Worm (Caenorhabditis elegans): ENCODE data around the gene Y67A10A.2.

Y67A10A.2 gene

DNA sequence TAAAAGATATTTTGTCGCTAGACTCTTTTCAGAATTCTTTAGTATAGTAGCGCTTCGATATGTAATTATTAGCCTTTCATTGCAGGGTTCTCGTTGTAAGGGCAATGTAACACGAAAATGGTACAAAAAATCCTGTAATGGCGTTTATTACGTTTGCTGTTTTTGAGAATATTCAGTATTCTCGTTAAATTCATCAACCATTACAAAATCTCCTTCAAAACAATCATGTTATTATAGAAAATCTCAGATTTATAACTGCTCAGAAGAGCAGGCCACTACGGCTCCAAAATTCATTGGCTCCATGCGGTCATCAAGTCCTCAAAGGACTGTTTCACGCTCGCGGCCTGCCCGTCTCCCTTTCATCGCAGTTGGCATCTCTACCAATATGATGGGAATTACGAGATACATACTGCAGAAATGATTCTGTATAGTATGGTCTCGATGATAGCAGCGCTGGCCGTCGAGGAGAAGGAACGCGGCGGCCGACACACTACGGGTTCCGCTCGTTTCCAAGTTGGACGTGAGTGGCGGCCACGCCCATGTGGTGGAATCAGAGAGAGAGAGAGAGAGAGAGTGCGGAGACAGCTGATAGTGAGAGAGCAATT lies 11.1 kb upstream of the Y67A10A.2 start:
- TF ChIP-seq pes-1 (GFP tag; IDR thresholded peaks at IDR 0.05) = no peak; the same call in 1 of the 2 replicates
- TF ChIP-seq hmg-4 (GFP tag; optimal IDR thresholded peaks at IDR 0.05) = peak; percentile 66
- TF ChIP-seq F13C5.2 (tag; optimal IDR thresholded peaks at IDR 0.05) = no peak

DNA sequence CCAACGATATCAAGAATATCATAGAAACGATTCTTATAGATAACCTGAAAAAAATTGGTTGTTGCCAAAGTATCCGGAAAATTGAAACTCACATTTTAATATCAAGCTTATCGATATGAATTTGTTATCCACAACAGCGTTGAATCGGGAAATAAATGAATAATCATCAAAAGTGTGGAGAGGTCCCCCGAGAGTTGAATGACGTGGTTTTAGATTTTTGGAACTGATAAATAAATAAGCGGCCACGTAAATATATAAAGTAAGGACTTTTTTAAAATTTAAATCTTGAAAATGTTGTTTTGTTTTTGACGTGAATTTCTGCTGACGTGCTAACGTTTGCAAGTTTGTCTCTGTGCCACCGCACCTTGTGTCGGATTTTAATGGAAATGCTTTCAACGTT lies 3.5 kb upstream of the Y67A10A.2 start, which contains the start of gene Y67A10A.3:
Gene Y67A10A.3, minus strand, starts transcription at position 101 of the 400 bp plus-strand sequence.
- TF ChIP-seq pes-1 (GFP tag; IDR thresholded peaks at IDR 0.05) = no peak
- TF ChIP-seq B0310.2 (tag; optimal IDR thresholded peaks at IDR 0.05) = no peak
- no peak for TF ChIP-seq aly-1 (tag; optimal IDR thresholded peaks at IDR 0.05)
- no peak for TF ChIP-seq ama-1 (optimal IDR thresholded peaks at IDR 0.05)
- no peak for TF ChIP-seq hmbx-1 (tag; optimal IDR thresholded peaks at IDR 0.05)
- TF ChIP-seq ceh-13 (GFP tag; optimal IDR thresholded peaks at IDR 0.05) = no peak
- TF ChIP-seq F13C5.2 (tag; optimal IDR thresholded peaks at IDR 0.05) = no peak
- no peak for TF ChIP-seq hmg-4 (GFP tag; optimal IDR thresholded peaks at IDR 0.05)
- no peak for TF ChIP-seq hnd-1 (tag; optimal IDR thresholded peaks at IDR 0.05)
- TF ChIP-seq flt-1 (GFP tag; IDR thresholded peaks at IDR 0.05) = no peak
- TF ChIP-seq tbx-11 (GFP tag; IDR thresholded peaks at IDR 0.05) = no peak
- TF ChIP-seq sea-1 (GFP tag; conservative IDR thresholded peaks at IDR 0.05) = no peak
- TF ChIP-seq tbx-37 (GFP tag; conservative IDR thresholded peaks at IDR 0.05) = no peak
- TF ChIP-seq scrt-1 (GFP tag; IDR thresholded peaks at IDR 0.05) = no peak
- TF ChIP-seq tra-4 (tag; optimal IDR thresholded peaks at IDR 0.05) = no peak
- TF ChIP-seq ceh-36 (tag; optimal IDR thresholded peaks at IDR 0.05) = no peak
- TF ChIP-seq ets-7 (tag; optimal IDR thresholded peaks at IDR 0.05) = no peak

DNA sequence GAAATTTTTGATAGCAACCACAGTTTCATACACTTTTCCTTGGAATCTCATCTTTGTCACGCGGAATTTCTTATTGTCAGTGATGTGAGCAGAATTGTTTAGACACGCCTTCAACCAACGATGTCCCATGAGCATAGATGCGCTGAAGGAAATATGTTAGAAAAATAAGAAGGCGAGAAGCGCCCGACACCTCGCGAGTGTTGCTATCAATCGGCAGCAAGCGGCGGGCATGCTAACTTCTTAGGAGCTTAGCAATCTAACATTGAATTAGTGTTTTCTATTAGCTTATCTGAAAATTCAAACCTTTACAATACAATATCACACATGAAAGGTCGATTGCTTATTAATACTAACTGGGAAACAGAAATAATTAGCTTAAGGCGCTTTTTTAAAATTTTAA lies 2.1 kb upstream of the Y67A10A.2 start:
- TF ChIP-seq aly-1 (tag; optimal IDR thresholded peaks at IDR 0.05) (no peak), hmg-4 (GFP tag; optimal IDR thresholded peaks at IDR 0.05) (no peak), tbx-11 (GFP tag; IDR thresholded peaks at IDR 0.05) (no peak), tbx-37 (GFP tag; conservative IDR thresholded peaks at IDR 0.05) (no peak), ets-7 (tag; optimal IDR thresholded peaks at IDR 0.05) (no peak), pes-1 (GFP tag; IDR thresholded peaks at IDR 0.05) (no peak), scrt-1 (GFP tag; IDR thresholded peaks at IDR 0.05) (no peak), ceh-13 (GFP tag; optimal IDR thresholded peaks at IDR 0.05) (no peak)

DNA sequence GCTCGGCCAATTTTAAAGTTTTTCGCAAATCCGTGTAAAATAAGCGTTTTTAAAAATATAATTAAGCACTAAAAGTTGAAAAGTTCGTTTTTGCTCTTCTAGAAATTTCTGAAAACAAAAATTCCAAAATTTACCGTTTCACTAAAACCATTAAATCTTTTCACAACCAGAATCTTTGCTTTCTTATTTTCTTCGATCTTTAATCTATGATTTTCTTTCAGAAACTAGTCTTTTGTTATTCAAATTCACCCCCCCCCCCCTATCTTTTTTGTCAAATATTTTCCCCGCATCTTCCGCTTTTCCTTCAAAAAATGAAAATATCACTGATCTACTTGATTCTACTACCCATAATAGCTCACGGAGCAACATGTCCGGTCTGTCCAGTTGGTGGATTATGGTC lies 1.8 kb downstream of the Y67A10A.2 start, which contains the start of gene Y67A10A.11:
Gene Y67A10A.11, plus strand, starts transcription at position 301 of the 400 bp plus-strand sequence.
- no peak for TF ChIP-seq ceh-36 (tag; optimal IDR thresholded peaks at IDR 0.05)
- TF ChIP-seq scrt-1 (GFP tag; IDR thresholded peaks at IDR 0.05) = no peak
- no peak for TF ChIP-seq hmg-4 (GFP tag; optimal IDR thresholded peaks at IDR 0.05)
- no peak for TF ChIP-seq tbx-37 (GFP tag; conservative IDR thresholded peaks at IDR 0.05)
- no peak for TF ChIP-seq B0310.2 (tag; optimal IDR thresholded peaks at IDR 0.05)
- TF ChIP-seq ama-1 (optimal IDR thresholded peaks at IDR 0.05) = no peak
- TF ChIP-seq tra-4 (tag; optimal IDR thresholded peaks at IDR 0.05) = no peak
- no peak for TF ChIP-seq hmbx-1 (tag; optimal IDR thresholded peaks at IDR 0.05)
- no peak for TF ChIP-seq hnd-1 (tag; optimal IDR thresholded peaks at IDR 0.05)
- TF ChIP-seq tbx-11 (GFP tag; IDR thresholded peaks at IDR 0.05) = no peak
- no peak for TF ChIP-seq flt-1 (GFP tag; IDR thresholded peaks at IDR 0.05)
- TF ChIP-seq sea-1 (GFP tag; conservative IDR thresholded peaks at IDR 0.05) = no peak
- no peak for TF ChIP-seq ets-7 (tag; optimal IDR thresholded peaks at IDR 0.05)
- no peak for TF ChIP-seq aly-1 (tag; optimal IDR thresholded peaks at IDR 0.05)
- TF ChIP-seq F13C5.2 (tag; optimal IDR thresholded peaks at IDR 0.05) = no peak
- no peak for TF ChIP-seq ceh-13 (GFP tag; optimal IDR thresholded peaks at IDR 0.05)
- no peak for TF ChIP-seq pes-1 (GFP tag; IDR thresholded peaks at IDR 0.05)

DNA sequence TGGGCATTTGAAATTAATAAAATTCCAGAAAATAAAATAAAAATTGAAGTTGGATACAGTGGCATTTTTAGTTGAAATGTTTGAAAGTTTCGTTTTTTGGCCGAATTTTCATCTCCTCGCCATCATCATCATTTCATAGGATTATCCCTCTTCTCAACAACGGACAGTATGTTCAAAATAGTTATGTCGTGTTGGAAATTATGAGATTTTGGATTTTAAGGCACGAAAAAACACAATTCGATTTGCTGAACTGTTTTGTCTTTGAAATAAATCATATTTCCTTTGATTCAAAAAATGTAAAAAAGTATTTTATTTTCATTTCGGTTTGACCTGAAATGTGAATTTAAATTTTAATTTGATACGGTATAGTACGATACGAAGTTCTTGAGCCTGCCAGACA lies 5.9 kb downstream of the Y67A10A.2 start, which contains the start of gene srlf-28:
Gene srlf-28, minus strand, starts transcription at position 101 of the 400 bp plus-strand sequence.
- TF ChIP-seq ama-1 (optimal IDR thresholded peaks at IDR 0.05) (no peak), aly-1 (tag; optimal IDR thresholded peaks at IDR 0.05) (no peak), pes-1 (GFP tag; IDR thresholded peaks at IDR 0.05) (no peak), tra-4 (tag; optimal IDR thresholded peaks at IDR 0.05) (no peak), scrt-1 (GFP tag; IDR thresholded peaks at IDR 0.05) (no peak), sea-1 (GFP tag; conservative IDR thresholded peaks at IDR 0.05) (no peak), B0310.2 (tag; optimal IDR thresholded peaks at IDR 0.05) (no peak), hmbx-1 (tag; optimal IDR thresholded peaks at IDR 0.05) (no peak), hnd-1 (tag; optimal IDR thresholded peaks at IDR 0.05) (no peak), ceh-36 (tag; optimal IDR thresholded peaks at IDR 0.05) (no peak), flt-1 (GFP tag; IDR thresholded peaks at IDR 0.05) (no peak), tbx-11 (GFP tag; IDR thresholded peaks at IDR 0.05) (no peak), ets-7 (tag; optimal IDR thresholded peaks at IDR 0.05) (no peak), hmg-4 (GFP tag; optimal IDR thresholded peaks at IDR 0.05) (no peak), ceh-13 (GFP tag; optimal IDR thresholded peaks at IDR 0.05) (no peak), tbx-37 (GFP tag; conservative IDR thresholded peaks at IDR 0.05) (no peak), F13C5.2 (tag; optimal IDR thresholded peaks at IDR 0.05) (no peak)

DNA sequence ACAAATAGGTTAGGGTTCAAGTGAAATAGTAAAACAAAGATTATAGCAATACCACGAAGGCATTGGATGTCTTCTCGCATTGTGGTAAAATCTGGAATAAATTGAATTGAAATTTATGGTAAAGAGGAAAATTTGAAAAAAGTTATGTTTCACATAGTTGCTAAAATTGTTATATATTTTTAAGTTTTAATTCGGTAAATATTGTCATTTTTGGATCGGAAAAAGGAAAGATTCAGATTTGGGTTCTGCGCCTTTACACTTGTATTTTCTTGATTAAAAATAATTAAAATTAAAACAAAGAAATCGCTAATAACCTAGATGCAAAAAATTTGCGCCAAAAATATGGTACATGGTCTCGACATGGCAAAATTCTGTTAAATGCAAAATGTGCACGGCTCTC lies 12.8 kb downstream of the Y67A10A.2 start, which contains the start of gene oac-56:
Gene oac-56, minus strand, starts transcription at position 101 of the 400 bp plus-strand sequence.
- no peak for TF ChIP-seq hmg-4 (GFP tag; optimal IDR thresholded peaks at IDR 0.05)
- TF ChIP-seq flt-1 (GFP tag; IDR thresholded peaks at IDR 0.05) = no peak
- TF ChIP-seq sea-1 (GFP tag; conservative IDR thresholded peaks at IDR 0.05) = no peak
- TF ChIP-seq B0310.2 (tag; optimal IDR thresholded peaks at IDR 0.05) = no peak
- TF ChIP-seq pes-1 (GFP tag; IDR thresholded peaks at IDR 0.05) = no peak
- TF ChIP-seq ets-7 (tag; optimal IDR thresholded peaks at IDR 0.05) = no peak
- no peak for TF ChIP-seq tra-4 (tag; optimal IDR thresholded peaks at IDR 0.05)

DNA sequence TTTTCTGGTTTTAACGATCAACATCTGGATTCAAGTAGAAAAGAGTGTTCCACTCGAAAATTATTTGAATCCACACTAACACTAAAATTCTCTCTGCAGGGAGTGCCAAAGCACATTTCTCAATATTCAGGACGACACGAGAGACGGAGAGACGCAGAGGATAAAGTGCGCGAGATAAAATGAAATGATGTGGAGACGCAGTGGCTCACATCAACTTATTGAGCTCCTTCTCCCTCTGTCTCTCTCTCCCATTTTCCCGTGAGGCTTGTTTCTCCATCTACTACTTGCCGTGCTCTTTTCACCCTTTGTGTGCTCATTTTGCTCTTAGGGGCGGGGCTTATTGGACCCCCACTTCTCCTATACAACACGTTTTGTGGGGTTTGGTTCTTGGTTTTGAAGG lies 18.3 kb downstream of the Y67A10A.2 start:
- TF ChIP-seq hmbx-1 (tag; optimal IDR thresholded peaks at IDR 0.05) (no peak), hnd-1 (tag; optimal IDR thresholded peaks at IDR 0.05) (no peak), scrt-1 (GFP tag; IDR thresholded peaks at IDR 0.05) (no peak)

DNA sequence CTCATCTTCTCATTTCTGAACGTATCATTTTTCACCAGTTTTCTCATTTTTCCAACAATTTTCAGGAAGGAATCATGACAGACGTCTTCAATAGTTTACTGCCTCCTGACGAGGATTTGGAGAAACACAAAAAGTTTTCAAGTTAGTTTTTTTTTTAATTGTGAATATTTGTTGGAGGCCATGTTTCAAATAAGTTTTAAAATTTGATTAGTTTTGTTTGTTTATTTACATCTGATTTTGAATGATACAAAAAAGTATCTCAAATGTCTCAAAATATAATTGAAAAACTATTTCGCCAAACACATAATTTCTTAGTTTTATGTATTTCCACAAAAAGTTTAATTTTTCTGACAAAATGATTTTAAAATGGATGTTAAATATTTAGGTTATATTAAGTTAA lies 23.3 kb downstream of the Y67A10A.2 start, which contains the start of gene ssu-2:
Gene ssu-2, plus strand, starts transcription at position 59 of the 400 bp plus-strand sequence.
- TF ChIP-seq tbx-37 (GFP tag; conservative IDR thresholded peaks at IDR 0.05) (no peak), ceh-13 (GFP tag; optimal IDR thresholded peaks at IDR 0.05) (no peak), hmg-4 (GFP tag; optimal IDR thresholded peaks at IDR 0.05) (no peak), tbx-11 (GFP tag; IDR thresholded peaks at IDR 0.05) (no peak), hnd-1 (tag; optimal IDR thresholded peaks at IDR 0.05) (no peak), ceh-36 (tag; optimal IDR thresholded peaks at IDR 0.05) (no peak), hmbx-1 (tag; optimal IDR thresholded peaks at IDR 0.05) (no peak), aly-1 (tag; optimal IDR thresholded peaks at IDR 0.05) (no peak), scrt-1 (GFP tag; IDR thresholded peaks at IDR 0.05) (no peak), F13C5.2 (tag; optimal IDR thresholded peaks at IDR 0.05) (no peak), ama-1 (optimal IDR thresholded peaks at IDR 0.05) (no peak), tra-4 (tag; optimal IDR thresholded peaks at IDR 0.05) (no peak), B0310.2 (tag; optimal IDR thresholded peaks at IDR 0.05) (no peak), pes-1 (GFP tag; IDR thresholded peaks at IDR 0.05) (no peak)

Measured in whole organism, early embryonic.